Worm (Caenorhabditis elegans) whole organism, late embryonic: ENCODE results near the gene R53.5.

Source experiments
- Y22D7AL.16 ChIP-seq: sonication (generic microtip); optimal IDR thresholded peaks from 2 replicates; lab custom pipeline; 2016; ENCODE audit warnings: missing genetic modification characterization, missing compliant biosample characterization
- ama-1 ChIP-seq: fragments of 150-350 bp; optimal IDR thresholded peaks from 2 replicates; lab custom pipeline; 2014
- ceh-14 ChIP-seq: sonication (generic microtip); optimal IDR thresholded peaks from 2 replicates; lab custom pipeline; 2016; ENCODE audit warnings: missing genotype, missing genetic modification characterization, missing compliant biosample characterization
- ceh-9 ChIP-seq: sonication (generic microtip); optimal IDR thresholded peaks from 2 replicates; lab custom pipeline; 2016; ENCODE audit warnings: mild to moderate bottlenecking, missing genetic modification characterization, inconsistent platforms, missing compliant biosample characterization
- dmd-4 ChIP-seq: sonication (generic microtip); optimal IDR thresholded peaks from 2 replicates; lab custom pipeline; 2016; ENCODE audit warnings: borderline replicate concordance, missing genetic modification characterization, missing compliant biosample characterization
- dve-1 ChIP-seq: sonication (generic microtip); optimal IDR thresholded peaks from 2 replicates; lab custom pipeline; 2017; ENCODE audit warnings: antibody characterized with exemption, mild to moderate bottlenecking, missing genetic modification characterization, missing compliant biosample characterization
- fkh-10 ChIP-seq: fragments of 150-350 bp; optimal IDR thresholded peaks from 2 replicates; lab custom pipeline; 2014; ENCODE audit warnings: missing biosample characterization, missing genetic modification reagents, missing genetic modification characterization
- madf-2 ChIP-seq: sonication (generic microtip); optimal IDR thresholded peaks from 2 replicates; lab custom pipeline; 2017; ENCODE audit warnings: missing genetic modification characterization, missing compliant biosample characterization
- pha-4 ChIP-seq: fragments of 150-350 bp; optimal IDR thresholded peaks from 2 replicates; lab custom pipeline; 2018; ENCODE audit warnings: missing biosample characterization, missing genetic modification reagents, missing genetic modification characterization
- unc-3 ChIP-seq, 2 experiments: fragments of 200-800 bp in 1 of 2; sonication (Bioruptor generic) in 1 of 2; sonication (generic microtip) in 1 of 2; conservative IDR thresholded peaks in 1 of 2; optimal IDR thresholded peaks in 1 of 2; 2 replicates each; pipeline versions ENCODE4 v1.3.6 to Lab custom; 2016 to 2022; ENCODE audit warnings: missing compliant biosample characterization in 2 of 2, missing genetic modification characterization in 2 of 2, missing genetic modification reagents in 1 of 2
- zip-5 ChIP-seq: sonication (generic microtip); optimal IDR thresholded peaks from 2 replicates; lab custom pipeline; 2016; ENCODE audit warnings: missing genetic modification characterization, missing compliant biosample characterization

ce11 chrII:9921622-9922269 is 48.5 kb downstream of the R53.5 start, which contains the start of gene C05C10.2:
- TF ChIP-seq madf-2 (tag; lab: Kevin White, UChicago) (no peak), fkh-10 (GFP tag; lab: Kevin White, UChicago) (no peak), ceh-9 (tag; lab: Kevin White, UChicago) (no peak), unc-3 (GFP tag; conservative IDR thresholded peaks at IDR 0.05; lab: Robert Waterston, UW) (no peak), unc-3 (tag; optimal IDR thresholded peaks at IDR 0.05; lab: Kevin White, UChicago) (no peak), pha-4 (tag; lab: Kevin White, UChicago) (no peak), dve-1 (tag; lab: Kevin White, UChicago) (no peak), Y22D7AL.16 (no peak), dmd-4 (tag; lab: Kevin White, UChicago) (no peak), zip-5 (tag; lab: Kevin White, UChicago) (no peak), ama-1 (lab: Kevin White, UChicago) (no peak), ceh-14 (tag; lab: Kevin White, UChicago) (no peak)
